Worm (Caenorhabditis elegans) whole organism, late embryonic: ENCODE measurements around the gene srw-99.

Source experiments
- T23F11.4 ChIP-seq: fragments of 200-800 bp; sonication (Bioruptor generic); optimal IDR thresholded peaks from 2 replicates; lab custom pipeline; 2018; ENCODE audit warnings: mild to moderate bottlenecking, missing genetic modification characterization, missing compliant biosample characterization
- elt-4 ChIP-seq: sonication (generic microtip); optimal IDR thresholded peaks from 2 replicates; lab custom pipeline; 2016; ENCODE audit warnings: missing genetic modification characterization, missing compliant biosample characterization
- pat-9 ChIP-seq: fragments of 200-800 bp; sonication (Bioruptor generic); optimal IDR thresholded peaks from 2 replicates; lab custom pipeline; 2018; ENCODE audit warnings: mild to moderate bottlenecking, missing genetic modification characterization, moderate library complexity, missing compliant biosample characterization

The srw-99 gene

ce11 chrV:1756856-1757255, 48.3 kb downstream of the srw-99 start, which contains the start of gene clec-204:
Gene clec-204, plus strand, starts transcription at chrV:1757156.
- TF ChIP-seq pat-9 (tag; lab: Kevin White, UChicago) (no peak), elt-4 (tag; lab: Kevin White, UChicago) (no peak), T23F11.4 (GFP tag; lab: Kevin White, UChicago) (no peak)
